Comparison of ENCODE assay signal across 2 fruit fly cellular contexts in the genomic region with DNA sequence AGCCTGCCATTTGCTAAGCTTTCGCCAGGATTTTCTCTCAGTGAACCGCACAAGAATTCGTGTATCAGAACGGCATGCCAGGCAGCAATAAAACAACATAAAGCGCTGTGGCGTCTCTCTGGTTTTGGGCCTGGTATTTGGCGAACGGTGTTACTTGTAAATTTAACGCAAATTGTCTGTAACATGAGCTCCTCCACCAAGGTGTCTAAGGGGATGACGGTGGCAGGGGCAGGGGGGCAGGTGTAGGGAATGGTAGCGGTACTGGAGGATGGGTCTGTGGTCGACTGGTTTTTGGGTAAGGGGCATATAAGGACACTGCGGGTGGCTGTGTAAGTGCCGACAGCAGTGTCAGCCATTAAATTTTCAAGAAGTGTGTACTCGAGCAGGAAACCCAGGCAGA.
TF ChIP-seq lines count a peak whose summit lies in the region.

No protein-coding gene starts in this region.

- TF ChIP-seq CTCF in whole organism, embryonic (GFP tag; optimal IDR thresholded peaks at IDR 0.05; lab: Kevin White, UChicago): no peak

TF ChIP-seq in whole organism, embryonic, 481 proteins besides CTCF, POLR2A, EP300 and RAD21:
- no peak for TF ChIP-seq CG12744 (GFP tag; optimal IDR thresholded peaks at IDR 0.05; lab: Kevin White, UChicago)
- peak; percentile 51 for TF ChIP-seq mirr (GFP tag; optimal IDR thresholded peaks at IDR 0.05; lab: Kevin White, UChicago)
- TF ChIP-seq CG11456 (GFP tag; IDR thresholded peaks at IDR 0.05; lab: Robert Waterston, UW): 0 out of 3 replicates have a peak, but pooled peaks have one; percentile 31
- TF ChIP-seq Ets65A (GFP tag; lab: Kevin White, UChicago): peak; percentile 71
- no peak for TF ChIP-seq HHEX (GFP tag; optimal IDR thresholded peaks at IDR 0.05; lab: Kevin White, UChicago)
- peak; percentile 73 for TF ChIP-seq abd-A (tag; optimal IDR thresholded peaks at IDR 0.05; lab: Kevin White, UChicago)

TF ChIP-seq in whole organism, prepupa, 60 proteins besides CTCF, POLR2A, EP300 and RAD21:
- TF ChIP-seq svp (GFP tag; lab: Kevin White, UChicago) (peak; percentile 22), CG11902 (GFP tag; optimal IDR thresholded peaks at IDR 0.05; lab: Kevin White, UChicago) (no peak)
